Worm (Caenorhabditis elegans): ENCODE measurements around the gene ZK829.9.
A peak's percentile ranks its signal among the peaks of the same experiment; 100 is the strongest.

Gene ZK829.9

DNA sequence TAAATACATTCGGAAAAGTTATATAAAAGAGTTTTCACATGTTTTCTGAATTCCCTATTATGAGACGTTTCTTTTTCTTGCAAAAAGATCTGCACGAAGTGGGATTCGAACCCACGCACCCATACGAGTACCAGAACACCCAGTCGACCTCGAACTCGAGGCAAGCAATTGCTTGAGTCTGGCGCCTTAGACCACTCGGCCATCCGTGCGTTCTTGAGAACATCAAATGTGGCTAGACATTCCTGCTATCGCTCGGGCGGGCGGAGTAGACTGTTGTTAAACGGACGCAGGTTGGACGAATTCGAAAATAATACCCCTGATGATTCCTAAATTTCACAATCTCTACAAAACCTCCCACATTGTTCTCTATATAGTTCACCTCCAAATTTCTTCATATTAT lies 41.9 kb upstream of the ZK829.9 start (continued):
- TF ChIP-seq snpc-4 (GFP tag; optimal IDR thresholded peaks at IDR 0.05) (peak; percentile 28), snpc-4 (tag; optimal IDR thresholded peaks at IDR 0.05) (peak in 3 of 4 experiments; percentile 29 to 75 (median 58)), madf-3 (GFP tag; IDR thresholded peaks at IDR 0.05) (0 out of 2 replicates have a peak, but pooled peaks have one; percentile 56), rpc-1 (optimal IDR thresholded peaks at IDR 0.05) (peak; percentile 64), rpc-1 (tag; optimal IDR thresholded peaks at IDR 0.05) (peak; percentile 78), xnd-1 (tag; optimal IDR thresholded peaks at IDR 0.05) (no peak), aptf-3 (GFP tag; IDR thresholded peaks at IDR 0.05) (no peak), nhr-80 (tag; optimal IDR thresholded peaks at IDR 0.05) (peak; percentile 26), pbrm-1 (GFP tag; IDR thresholded peaks at IDR 0.05) (peak; percentile 78), madf-8 (GFP tag; conservative IDR thresholded peaks at IDR 0.05) (no peak), sdz-38 (tag; optimal IDR thresholded peaks at IDR 0.05) (no peak), mel-28 (tag; optimal IDR thresholded peaks at IDR 0.05; ENCODE audit: borderline replicate concordance) (no peak), K12H6.12 (tag; optimal IDR thresholded peaks at IDR 0.05) (peak; percentile 30), ceh-58 (GFP tag; IDR thresholded peaks at IDR 0.05) (0 out of 2 replicates have a peak, but pooled peaks have one; percentile 14), lsl-1 (GFP tag; optimal IDR thresholded peaks at IDR 0.05) (peak; percentile 50), sptf-2 (GFP tag; optimal IDR thresholded peaks at IDR 0.05) (no peak), F49E8.2 (tag; optimal IDR thresholded peaks at IDR 0.05; ENCODE audit: insufficient read depth) (peak; percentile 1), sea-2 (GFP tag; IDR thresholded peaks at IDR 0.05) (no peak), ztf-22 (GFP tag; optimal IDR thresholded peaks at IDR 0.05) (no peak), lin-54 (GFP tag; optimal IDR thresholded peaks at IDR 0.05) (peak; percentile 57), athp-1 (tag; optimal IDR thresholded peaks at IDR 0.05) (peak; percentile 16), snpc-1.1 (tag; optimal IDR thresholded peaks at IDR 0.05; ENCODE audit: insufficient read depth) (no peak), ztf-28 (GFP tag; IDR thresholded peaks at IDR 0.05) (no peak), ets-4 (GFP tag; optimal IDR thresholded peaks at IDR 0.05) (no peak), efl-1 (GFP tag; optimal IDR thresholded peaks at IDR 0.05) (no peak), pha-4 (tag; optimal IDR thresholded peaks at IDR 0.05) (no peak), bed-2 (GFP tag; IDR thresholded peaks at IDR 0.05) (no peak), egl-44 (GFP tag; IDR thresholded peaks at IDR 0.05) (no peak), ZK185.1 (tag; optimal IDR thresholded peaks at IDR 0.05; ENCODE audit: poor library complexity, severe bottlenecking) (peak; percentile 59)

DNA sequence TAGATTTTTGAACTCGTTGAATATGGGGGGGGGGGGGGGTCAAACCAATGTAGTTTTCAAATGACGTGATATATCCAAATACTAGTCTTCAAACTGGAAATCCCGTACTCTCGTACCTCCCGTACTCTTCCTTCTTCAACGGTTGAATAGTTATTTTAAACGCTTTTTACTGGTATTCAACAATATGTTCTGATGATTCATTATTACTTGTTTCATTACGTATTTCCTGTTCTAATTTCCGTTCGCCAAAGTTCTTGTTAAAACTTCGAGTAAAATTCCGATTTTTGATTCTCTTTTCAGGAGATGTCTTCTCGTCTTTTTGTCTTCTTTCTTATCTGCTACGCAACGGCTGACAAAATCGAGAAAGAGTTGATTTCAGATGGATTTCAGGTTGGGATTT lies 39.8 kb upstream of the ZK829.9 start, which contains the start of gene nhx-9:
nhx-9 (plus strand) TSS at position 301 of the 400 bp plus-strand sequence.
- TF ChIP-seq atf-7 (tag; optimal IDR thresholded peaks at IDR 0.05), result no peak
- TF ChIP-seq tbx-9 (tag; optimal IDR thresholded peaks at IDR 0.05; ENCODE audit: borderline replicate concordance), result no peak
- TF ChIP-seq hsf-1 (GFP tag; IDR thresholded peaks at IDR 0.05), result no peak
- TF ChIP-seq Y53F4B.3 (GFP tag; IDR thresholded peaks at IDR 0.05), result no peak
- no peak for TF ChIP-seq lsy-27 (tag; optimal IDR thresholded peaks at IDR 0.05; ENCODE audit: borderline replicate concordance, insufficient read depth)
- no peak for TF ChIP-seq ztf-3 (GFP tag; optimal IDR thresholded peaks at IDR 0.05)
- no peak for TF ChIP-seq cebp-1 (GFP tag; IDR thresholded peaks at IDR 0.05)
- no peak for TF ChIP-seq cebp-1 (tag; optimal IDR thresholded peaks at IDR 0.05)
- TF ChIP-seq D2030.7 (GFP tag; IDR thresholded peaks at IDR 0.05), result no peak
- TF ChIP-seq hlh-26 (GFP tag; conservative IDR thresholded peaks at IDR 0.05), result no peak
- no peak for TF ChIP-seq egl-44 (GFP tag; IDR thresholded peaks at IDR 0.05)
